Worm (Caenorhabditis elegans): Measurements from ENCODE around the gene acd-4.
A peak's percentile ranks its signal among the peaks of the same experiment; 100 is the strongest.

DNA sequence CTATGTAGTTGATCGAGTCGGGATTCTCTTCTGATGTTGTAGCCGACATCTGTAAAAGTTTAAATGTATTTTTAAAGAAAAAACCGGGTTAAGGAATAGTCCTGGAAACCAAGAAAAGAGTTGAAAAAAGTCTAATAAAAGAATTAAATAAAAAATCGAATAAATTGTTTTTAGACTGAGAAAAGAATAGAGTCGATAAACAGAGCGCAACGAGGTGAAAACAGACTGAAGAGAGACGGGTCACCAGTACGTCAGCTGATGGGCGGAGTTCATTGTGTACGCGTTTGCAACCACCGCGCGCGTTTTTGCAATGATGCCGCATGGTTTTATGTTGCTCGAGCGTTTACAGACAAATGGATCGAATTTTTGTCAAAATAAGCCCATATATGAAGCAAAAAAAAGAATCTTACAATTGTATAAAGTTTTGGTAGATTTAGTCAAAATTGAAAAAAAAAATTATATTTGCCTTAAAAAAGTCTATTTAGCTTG lies 6.7 kb upstream of the acd-4 start, which contains the start of gene atg-18:
- TF ChIP-seq elt-1 (tag; optimal IDR thresholded peaks at IDR 0.05), result no peak
- TF ChIP-seq ama-1 (optimal IDR thresholded peaks at IDR 0.05), result peak; percentile 6
- no peak for TF ChIP-seq nhr-77 (tag; optimal IDR thresholded peaks at IDR 0.05)
- no peak for TF ChIP-seq nhr-12 (tag; optimal IDR thresholded peaks at IDR 0.05)
- peak; percentile 64 for TF ChIP-seq fos-1 (tag; optimal IDR thresholded peaks at IDR 0.05)
- peak; percentile 2 for TF ChIP-seq egl-27 (tag; optimal IDR thresholded peaks at IDR 0.05)
- TF ChIP-seq mab-5 (tag; optimal IDR thresholded peaks at IDR 0.05), result peak; percentile 45
- peak; percentile 9 for TF ChIP-seq unc-62 (GFP tag; optimal IDR thresholded peaks at IDR 0.05)
- no peak for TF ChIP-seq nhr-25 (tag; optimal IDR thresholded peaks at IDR 0.05)
